Worm (Caenorhabditis elegans) whole organism, late embryonic: ENCODE data around the gene srbc-30.

Experiments used
- gmeb-2 ChIP-seq: sonication (generic microtip); optimal IDR thresholded peaks from 2 replicates; lab custom pipeline; 2016; ENCODE audit warnings: missing genetic modification characterization, inconsistent platforms, missing compliant biosample characterization
- nfya-1 ChIP-seq: sonication (generic microtip); optimal IDR thresholded peaks from 2 replicates; lab custom pipeline; 2017; ENCODE audit warnings: missing genetic modification characterization, mild to moderate bottlenecking, missing compliant biosample characterization, antibody characterized with exemption, moderate library complexity
- pha-4 ChIP-seq: fragments of 150-350 bp; optimal IDR thresholded peaks from 2 replicates; lab custom pipeline; 2018; ENCODE audit warnings: missing biosample characterization, missing genetic modification reagents, missing genetic modification characterization

- TF ChIP-seq gmeb-2 (tag; lab: Kevin White, UChicago), result no peak
- TF ChIP-seq pha-4 (tag; lab: Kevin White, UChicago), result no peak
- TF ChIP-seq nfya-1 (tag; lab: Kevin White, UChicago), result no peak
Measured at ce11 chrV:3482550-3483002, 2.3 kb upstream of the srbc-30 start, which contains the start of gene lys-7.
